Fruit fly (Drosophila melanogaster) whole organism, wandering third instar larva: Measurements from ENCODE around the gene CG2898.

Experiments used
- Dfd ChIP-seq: fragments of >200 bp; optimal IDR thresholded peaks from 2 replicates; lab custom pipeline; 2017; ENCODE audit warnings: missing biosample characterization, missing genetic modification characterization
- br ChIP-seq: fragments of 200-800 bp; sonication (Bioruptor generic); optimal IDR thresholded peaks from 2 replicates; lab custom pipeline; 2016; ENCODE audit warnings: missing biosample characterization, missing genetic modification characterization
- dmrt93B ChIP-seq: fragments of 200-800 bp; sonication (Bioruptor generic); optimal IDR thresholded peaks from 2 replicates; lab custom pipeline; 2018; ENCODE audit warnings: missing biosample characterization, mild to moderate bottlenecking, missing genetic modification characterization
- ey ChIP-seq: fragments of 200-800 bp; sonication (Bioruptor generic); optimal IDR thresholded peaks from 2 replicates; lab custom pipeline; 2016; ENCODE audit warnings: missing biosample characterization, missing genetic modification characterization
- foxo ChIP-seq, 2 experiments: fragments of 200-800 bp; sonication (Bioruptor generic); optimal IDR thresholded peaks; 2 replicates in 1 of 2; 3 replicates in 1 of 2; lab custom pipeline; 2016 to 2017; ENCODE audit warnings: missing biosample characterization in 2 of 2, missing genetic modification characterization in 2 of 2
- jim ChIP-seq: fragments of 175-275, 200-325 bp; sonication (Bioruptor generic); optimal IDR thresholded peaks from 2 replicates; lab custom pipeline; 2016; ENCODE audit warnings: missing biosample characterization, mild to moderate bottlenecking, missing genetic modification characterization
- lola ChIP-seq: fragments of >200 bp; optimal IDR thresholded peaks from 2 replicates; lab custom pipeline; 2017; ENCODE audit warnings: missing biosample characterization, missing genetic modification characterization
- pan ChIP-seq: fragments of >200 bp; optimal IDR thresholded peaks from 2 replicates; lab custom pipeline; 2017
- sage ChIP-seq: fragments of 200-800 bp; sonication (Bioruptor generic); optimal IDR thresholded peaks from 2 replicates; lab custom pipeline; 2016; ENCODE audit warnings: missing biosample characterization, mild to moderate bottlenecking, missing genetic modification characterization

- no peak for TF ChIP-seq sage (GFP tag; lab: Kevin White, UChicago)
- TF ChIP-seq foxo (GFP tag; optimal IDR thresholded peaks at IDR 0.05; lab: Kevin White, UChicago): no peak
- no peak for TF ChIP-seq lola (GFP tag; lab: Kevin White, UChicago)
- TF ChIP-seq dmrt93B: no peak
- no peak for TF ChIP-seq Dfd (GFP tag; lab: Kevin White, UChicago)
- TF ChIP-seq pan (lab: Kevin White, UChicago): no peak
- no peak for TF ChIP-seq ey
- TF ChIP-seq br: no peak
- no peak for TF ChIP-seq jim (GFP tag; lab: Kevin White, UChicago)
Observed at dm6 chrX:10398959-10399358, 23.8 kb downstream of the CG2898 start.
